Worm (Caenorhabditis elegans) whole organism, early embryonic: ENCODE measurements around the gene twk-48.

Source experiments
- B0310.2 ChIP-seq: sonication (generic microtip); optimal IDR thresholded peaks from 2 replicates; lab custom pipeline; 2016; ENCODE audit warnings: mild to moderate bottlenecking, missing genetic modification characterization, missing compliant biosample characterization
- F13C5.2 ChIP-seq: sonication (generic microtip); optimal IDR thresholded peaks from 2 replicates; lab custom pipeline; 2017; ENCODE audit warnings: mild to moderate bottlenecking, missing genetic modification characterization, inconsistent platforms, missing compliant biosample characterization
- aly-1 ChIP-seq: sonication (generic microtip); optimal IDR thresholded peaks from 2 replicates; lab custom pipeline; 2016; ENCODE audit warnings: missing genetic modification characterization, missing compliant biosample characterization
- ama-1 ChIP-seq: fragments of 150-350 bp; optimal IDR thresholded peaks from 2 replicates; lab custom pipeline; 2014
- ceh-13 ChIP-seq: fragments of 200-800 bp; sonication (Bioruptor generic); optimal IDR thresholded peaks from 2 replicates; lab custom pipeline; 2018; ENCODE audit warnings: mild to moderate bottlenecking, missing genetic modification characterization, missing compliant biosample characterization
- ceh-36 ChIP-seq: sonication (generic microtip); optimal IDR thresholded peaks from 2 replicates; lab custom pipeline; 2016; ENCODE audit warnings: missing genetic modification characterization, inconsistent platforms, missing compliant biosample characterization
- ets-7 ChIP-seq: sonication (generic microtip); optimal IDR thresholded peaks from 2 replicates; lab custom pipeline; 2016; ENCODE audit warnings: missing genotype, missing genetic modification characterization, missing compliant biosample characterization
- flt-1 ChIP-seq: fragments of 200-800 bp; sonication (Bioruptor generic); IDR thresholded peaks from 2 replicates; pipeline ENCODE4 v1.3.6; 2022; ENCODE audit warnings: missing genetic modification characterization, missing compliant biosample characterization
- hmbx-1 ChIP-seq: sonication (generic microtip); optimal IDR thresholded peaks from 2 replicates; lab custom pipeline; 2016; ENCODE audit warnings: mild to moderate bottlenecking, missing genetic modification characterization, missing compliant biosample characterization
- hmg-4 ChIP-seq: fragments of 200-800 bp; sonication (Bioruptor generic); optimal IDR thresholded peaks from 2 replicates; lab custom pipeline; 2018; ENCODE audit warnings: mild to moderate bottlenecking, missing genetic modification characterization, missing compliant biosample characterization
- hnd-1 ChIP-seq: sonication (generic microtip); optimal IDR thresholded peaks from 2 replicates; lab custom pipeline; 2016; ENCODE audit warnings: missing genetic modification characterization, missing compliant biosample characterization
- pes-1 ChIP-seq: fragments of 200-800 bp; sonication (Bioruptor generic); IDR thresholded peaks from 2 replicates; pipeline ENCODE4 v1.3.6; 2022; ENCODE audit warnings: missing genetic modification reagents, missing genetic modification characterization, missing compliant biosample characterization
- scrt-1 ChIP-seq: fragments of 200-800 bp; sonication (Bioruptor generic); IDR thresholded peaks from 2 replicates; pipeline ENCODE4 v1.3.6; 2022; ENCODE audit warnings: missing genetic modification characterization, missing compliant biosample characterization
- sea-1 ChIP-seq: fragments of 200-800 bp; sonication (Bioruptor generic); conservative IDR thresholded peaks from 2 replicates; pipeline ENCODE4 v1.3.6; 2022; ENCODE audit warnings: missing genetic modification characterization, missing compliant biosample characterization
- tbx-11 ChIP-seq: fragments of 200-800 bp; sonication (Bioruptor generic); IDR thresholded peaks from 2 replicates; pipeline ENCODE4 v1.3.6; 2022; ENCODE audit warnings: missing genetic modification characterization, missing compliant biosample characterization
- tbx-37 ChIP-seq: fragments of 200-800 bp; sonication (Bioruptor generic); conservative IDR thresholded peaks from 2 replicates; pipeline ENCODE4 v1.3.6; 2022; ENCODE audit warnings: missing genetic modification reagents, missing genetic modification characterization, missing compliant biosample characterization
- tra-4 ChIP-seq: sonication (generic microtip); optimal IDR thresholded peaks from 2 replicates; lab custom pipeline; 2017; ENCODE audit warnings: missing genetic modification characterization, missing compliant biosample characterization

Gene twk-48

DNA sequence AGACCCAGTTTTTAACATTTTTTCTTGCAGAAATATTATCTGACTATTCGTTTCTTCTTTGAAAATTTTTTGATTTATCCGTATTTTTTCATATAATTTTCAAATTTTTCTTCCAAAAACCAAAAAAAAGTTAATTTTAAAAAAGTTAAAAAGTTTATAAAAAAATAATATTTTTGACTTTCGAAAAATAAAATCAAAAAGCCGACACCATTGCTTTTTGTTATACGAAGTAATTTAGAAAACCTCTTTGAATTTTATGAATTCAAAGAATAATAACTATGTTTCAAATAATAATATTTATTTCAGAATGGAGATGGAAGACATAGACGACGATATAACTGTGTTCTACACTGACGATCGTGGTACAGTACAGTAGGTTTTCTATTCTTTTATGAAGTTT, 25.6 kb upstream of the twk-48 start, which contains the start of gene K11H3.8:
Gene K11H3.8, plus strand, starts transcription at position 301 of the 400 bp plus-strand sequence.
- TF ChIP-seq ceh-13 (GFP tag; lab: Kevin White, UChicago) (no peak), sea-1 (no peak), hmbx-1 (tag; lab: Kevin White, UChicago) (no peak), tra-4 (tag; lab: Kevin White, UChicago) (no peak), hnd-1 (tag; lab: Kevin White, UChicago) (no peak), B0310.2 (tag; lab: Kevin White, UChicago) (no peak), hmg-4 (GFP tag; lab: Kevin White, UChicago) (no peak), flt-1 (GFP tag; lab: Robert Waterston, UW) (no peak), scrt-1 (GFP tag; lab: Robert Waterston, UW) (no peak), tbx-11 (GFP tag; lab: Robert Waterston, UW) (no peak), aly-1 (tag; lab: Kevin White, UChicago) (no peak), ceh-36 (tag; lab: Kevin White, UChicago) (no peak), ama-1 (lab: Kevin White, UChicago) (no peak), F13C5.2 (no peak), pes-1 (no peak), tbx-37 (GFP tag; lab: Robert Waterston, UW) (no peak)

- TF ChIP-seq aly-1 (tag; lab: Kevin White, UChicago) (no peak), scrt-1 (GFP tag; lab: Robert Waterston, UW) (no peak), tbx-11 (GFP tag; lab: Robert Waterston, UW) (no peak), sea-1 (no peak), ceh-13 (GFP tag; lab: Kevin White, UChicago) (no peak), flt-1 (GFP tag; lab: Robert Waterston, UW) (no peak), hmbx-1 (tag; lab: Kevin White, UChicago) (no peak), F13C5.2 (no peak), tra-4 (tag; lab: Kevin White, UChicago) (no peak), ama-1 (lab: Kevin White, UChicago) (no peak), tbx-37 (GFP tag; lab: Robert Waterston, UW) (no peak)
Measured at ce11 chrIII:9843715-9844114, 16.8 kb upstream of the twk-48 start, which contains the start of gene K11H3.5. K11H3.5 (plus strand) TSS chrIII:9843768.

DNA sequence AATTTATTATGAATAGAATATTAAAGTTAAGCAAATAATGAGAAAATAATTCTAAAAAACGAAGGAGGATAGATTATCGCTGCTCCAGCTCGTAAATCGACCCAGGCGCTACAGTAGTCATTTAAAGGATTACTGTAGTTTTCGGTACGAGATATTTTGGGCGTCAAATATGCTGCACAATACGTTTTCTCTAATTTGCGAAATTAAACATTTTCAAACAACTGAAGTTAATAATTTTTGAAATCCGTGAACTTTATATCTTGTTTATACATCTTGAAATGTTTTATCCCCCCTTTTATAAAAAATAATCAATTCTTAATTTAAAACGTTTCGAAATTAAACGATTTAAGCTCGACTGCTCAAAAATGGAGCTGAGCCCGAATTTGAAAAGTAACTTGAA, 14.4 kb upstream of the twk-48 start, which contains the start of gene K11H3.2:
Gene K11H3.2, plus strand, starts transcription at position 301 of the 400 bp plus-strand sequence.
- TF ChIP-seq ama-1 (lab: Kevin White, UChicago) (no peak), tbx-37 (GFP tag; lab: Robert Waterston, UW) (no peak), ets-7 (tag; lab: Kevin White, UChicago) (no peak), tra-4 (tag; lab: Kevin White, UChicago) (no peak), sea-1 (no peak), pes-1 (no peak), B0310.2 (tag; lab: Kevin White, UChicago) (no peak), hmbx-1 (tag; lab: Kevin White, UChicago) (no peak), hnd-1 (tag; lab: Kevin White, UChicago) (no peak), ceh-13 (GFP tag; lab: Kevin White, UChicago) (no peak), tbx-11 (GFP tag; lab: Robert Waterston, UW) (no peak), ceh-36 (tag; lab: Kevin White, UChicago) (no peak), hmg-4 (GFP tag; lab: Kevin White, UChicago) (no peak), F13C5.2 (no peak), aly-1 (tag; lab: Kevin White, UChicago) (no peak), flt-1 (GFP tag; lab: Robert Waterston, UW) (no peak), scrt-1 (GFP tag; lab: Robert Waterston, UW) (no peak)

ce11 chrIII:9848083-9848482, 12.4 kb upstream of the twk-48 start, which contains the start of gene mrpl-36:
mrpl-36 (minus strand) TSS chrIII:9848116.
- TF ChIP-seq ceh-13 (GFP tag; lab: Kevin White, UChicago) (no peak), ets-7 (tag; lab: Kevin White, UChicago) (no peak), flt-1 (GFP tag; lab: Robert Waterston, UW) (no peak)

ce11 chrIII:9848603-9849002, 11.9 kb upstream of the twk-48 start:
- TF ChIP-seq sea-1 (no peak), ets-7 (tag; lab: Kevin White, UChicago) (no peak), ceh-36 (tag; lab: Kevin White, UChicago) (no peak), F13C5.2 (no peak), hmg-4 (GFP tag; lab: Kevin White, UChicago) (no peak), ama-1 (lab: Kevin White, UChicago) (no peak), ceh-13 (GFP tag; lab: Kevin White, UChicago) (no peak), flt-1 (GFP tag; lab: Robert Waterston, UW) (no peak), tra-4 (tag; lab: Kevin White, UChicago) (no peak), aly-1 (tag; lab: Kevin White, UChicago) (no peak), tbx-11 (GFP tag; lab: Robert Waterston, UW) (no peak), tbx-37 (GFP tag; lab: Robert Waterston, UW) (no peak), hmbx-1 (tag; lab: Kevin White, UChicago) (no peak), scrt-1 (GFP tag; lab: Robert Waterston, UW) (no peak), hnd-1 (tag; lab: Kevin White, UChicago) (no peak), B0310.2 (tag; lab: Kevin White, UChicago) (no peak), pes-1 (no peak)

- TF ChIP-seq tbx-37 (GFP tag; lab: Robert Waterston, UW) (peak; percentile 73), scrt-1 (GFP tag; lab: Robert Waterston, UW) (peak; percentile 73), pes-1 (peak; percentile 80), flt-1 (GFP tag; lab: Robert Waterston, UW) (peak; percentile 71; the same call in 1 of the 2 replicates), tbx-11 (GFP tag; lab: Robert Waterston, UW) (peak; percentile 74; the same call in 1 of the 2 replicates)
Measured at ce11 chrIII:9849111-9849510, 11.4 kb upstream of the twk-48 start.

ce11 chrIII:9849950-9850349, 10.6 kb upstream of the twk-48 start:
- TF ChIP-seq tbx-11 (GFP tag; lab: Robert Waterston, UW) (no peak), ets-7 (tag; lab: Kevin White, UChicago) (no peak), F13C5.2 (no peak), sea-1 (no peak), B0310.2 (tag; lab: Kevin White, UChicago) (no peak)
